Fruit fly (Drosophila melanogaster): ENCODE results near the gene CG15628.

The CG15628 gene

dm6 chr2L:4830490-4830889 is 8.9 kb downstream of the CG15628 start, which contains the start of gene Fnta:
TSS of gene Fnta (minus strand) at chr2L:4830693.
- TF ChIP-seq nom (GFP tag; optimal IDR thresholded peaks at IDR 0.05) (peak; percentile 4), zen2 (GFP tag; IDR thresholded peaks at IDR 0.05; ENCODE audit: partially characterized antibody) (peak; percentile 92), Gsc (GFP tag; IDR thresholded peaks at IDR 0.05) (no peak), E2f2 (GFP tag; IDR thresholded peaks at IDR 0.05) (peak; percentile 89), CG14710 (tag; optimal IDR thresholded peaks at IDR 0.05) (peak; percentile 18), ewg (GFP tag; optimal IDR thresholded peaks at IDR 0.05) (no peak), BEAF-32 (GFP tag; optimal IDR thresholded peaks at IDR 0.05) (peak; percentile 54), CG4617 (GFP tag; optimal IDR thresholded peaks at IDR 0.05; ENCODE audit: borderline replicate concordance) (peak; percentile 21), sd (tag; optimal IDR thresholded peaks at IDR 0.05) (peak; percentile 54), cato (GFP tag; optimal IDR thresholded peaks at IDR 0.05; ENCODE audit: borderline replicate concordance) (no peak), rib (GFP tag; IDR thresholded peaks at IDR 0.05) (no peak), inv (GFP tag; IDR thresholded peaks at IDR 0.05; ENCODE audit: partially characterized antibody) (peak; percentile 36), MESR4 (GFP tag; optimal IDR thresholded peaks at IDR 0.05) (peak; percentile 66), hbn (GFP tag; IDR thresholded peaks at IDR 0.05; ENCODE audit: partially characterized antibody) (peak; percentile 78), fd102C (GFP tag; optimal IDR thresholded peaks at IDR 0.05) (no peak), btn (GFP tag; optimal IDR thresholded peaks at IDR 0.05) (no peak), CG10209 (GFP tag; optimal IDR thresholded peaks at IDR 0.05) (no peak), MBD-R2 (GFP tag; IDR thresholded peaks at IDR 0.05) (peak; percentile 64), unc-4 (GFP tag; IDR thresholded peaks at IDR 0.05; ENCODE audit: partially characterized antibody) (peak; percentile 78), Opbp (GFP tag; IDR thresholded peaks at IDR 0.05; ENCODE audit: partially characterized antibody) (peak; percentile 93; the same call in 2 of the 3 replicates), Bteb2 (GFP tag; optimal IDR thresholded peaks at IDR 0.05) (no peak), pzg (GFP tag; optimal IDR thresholded peaks at IDR 0.05) (peak; percentile 47), zf30C (GFP tag; optimal IDR thresholded peaks at IDR 0.05) (no peak), Atf-2 (GFP tag; optimal IDR thresholded peaks at IDR 0.05) (no peak), CG2116 (GFP tag; optimal IDR thresholded peaks at IDR 0.05) (peak; percentile 45), knrl (GFP tag; IDR thresholded peaks at IDR 0.05; ENCODE audit: partially characterized antibody) (peak; percentile 24; the same call in 1 of the 3 replicates), CG10431 (GFP tag; optimal IDR thresholded peaks at IDR 0.05) (no peak), CG11695 (GFP tag; IDR thresholded peaks at IDR 0.05) (0 out of 3 replicates have a peak, but pooled peaks have one; percentile 22), Med (GFP tag) (peak; percentile 8), her (GFP tag; optimal IDR thresholded peaks at IDR 0.05) (no peak), CG16813 (GFP tag; IDR thresholded peaks at IDR 0.05; ENCODE audit: partially characterized antibody) (peak; percentile 75), CG10267 (tag; optimal IDR thresholded peaks at IDR 0.05) (peak; percentile 29), sna (GFP tag; IDR thresholded peaks at IDR 0.05; ENCODE audit: partially characterized antibody) (peak; percentile 89), Dp (GFP tag; optimal IDR thresholded peaks at IDR 0.05) (peak; percentile 80), YL-1 (GFP tag; optimal IDR thresholded peaks at IDR 0.05) (peak; percentile 19), CG14860 (GFP tag; IDR thresholded peaks at IDR 0.05; ENCODE audit: partially characterized antibody) (peak; percentile 81; the same call in 2 of the 3 replicates), CG9817 (tag; optimal IDR thresholded peaks at IDR 0.05) (no peak), gcm (GFP tag; optimal IDR thresholded peaks at IDR 0.05) (peak; percentile 51), Eip74EF (GFP tag; optimal IDR thresholded peaks at IDR 0.05) (no peak), emc (GFP tag; optimal IDR thresholded peaks at IDR 0.05) (no peak), Dref (GFP tag; IDR thresholded peaks at IDR 0.05) (peak; percentile 86), CG18619 (GFP tag; optimal IDR thresholded peaks at IDR 0.05) (no peak), CG17829 (tag; optimal IDR thresholded peaks at IDR 0.05) (peak; percentile 32), H15 (GFP tag; IDR thresholded peaks at IDR 0.05) (no peak), fd64A (GFP tag; optimal IDR thresholded peaks at IDR 0.05) (no peak), ato (GFP tag; IDR thresholded peaks at IDR 0.05; ENCODE audit: partially characterized antibody) (peak; percentile 97), tna (GFP tag; IDR thresholded peaks at IDR 0.05; ENCODE audit: partially characterized antibody) (peak; percentile 97), bbx (GFP tag; IDR thresholded peaks at IDR 0.05; ENCODE audit: partially characterized antibody) (peak; percentile 96)
